Fruit fly (Drosophila melanogaster): Measurements from ENCODE around the gene rux.

rux gene

dm6 chrX:6030010-6030409, 7.6 kb downstream of the rux start (continued):
- no peak for TF ChIP-seq Jra (GFP tag; optimal IDR thresholded peaks at IDR 0.05)
- peak; percentile 60 for TF ChIP-seq rgr (GFP tag; optimal IDR thresholded peaks at IDR 0.05)
- TF ChIP-seq Hr78 (GFP tag; optimal IDR thresholded peaks at IDR 0.05): no peak

- TF ChIP-seq Sp1 (GFP tag; optimal IDR thresholded peaks at IDR 0.05) (no peak), GATAd (GFP tag; optimal IDR thresholded peaks at IDR 0.05) (no peak), CrebA (GFP tag; optimal IDR thresholded peaks at IDR 0.05; ENCODE audit: borderline replicate concordance) (no peak), Hr78 (GFP tag; optimal IDR thresholded peaks at IDR 0.05) (no peak), brk (GFP tag; optimal IDR thresholded peaks at IDR 0.05) (no peak), woc (GFP tag; optimal IDR thresholded peaks at IDR 0.05) (no peak), lola (GFP tag; optimal IDR thresholded peaks at IDR 0.05) (no peak), foxo (GFP tag; optimal IDR thresholded peaks at IDR 0.05) (no peak), usp (GFP tag; optimal IDR thresholded peaks at IDR 0.05) (no peak), CG32264 (GFP tag; optimal IDR thresholded peaks at IDR 0.05) (no peak), pan (optimal IDR thresholded peaks at IDR 0.05) (no peak), sv (GFP tag; optimal IDR thresholded peaks at IDR 0.05) (no peak)
Observed at dm6 chrX:6029015-6029414, 8.6 kb downstream of the rux start.

dm6 chrX:6027846-6028245, 9.8 kb downstream of the rux start:
- TF ChIP-seq dsf (GFP tag; optimal IDR thresholded peaks at IDR 0.05; ENCODE audit: borderline replicate concordance): no peak
- TF ChIP-seq ey (GFP tag; optimal IDR thresholded peaks at IDR 0.05): peak; percentile 5
- peak; percentile 10 for TF ChIP-seq h (GFP tag; optimal IDR thresholded peaks at IDR 0.05)
- peak; percentile 25 for TF ChIP-seq tai (GFP tag; optimal IDR thresholded peaks at IDR 0.05)
- TF ChIP-seq Hr83 (GFP tag; optimal IDR thresholded peaks at IDR 0.05; ENCODE audit: poor library complexity, severe bottlenecking): no peak
- TF ChIP-seq CG32264 (GFP tag; optimal IDR thresholded peaks at IDR 0.05): no peak
- no peak for TF ChIP-seq CG9705 (GFP tag; optimal IDR thresholded peaks at IDR 0.05)
- TF ChIP-seq Myc (optimal IDR thresholded peaks at IDR 0.05): no peak
- no peak for TF ChIP-seq usp (GFP tag; optimal IDR thresholded peaks at IDR 0.05)
- TF ChIP-seq Abd-B (GFP tag; optimal IDR thresholded peaks at IDR 0.05): no peak
- no peak for TF ChIP-seq N (GFP tag; optimal IDR thresholded peaks at IDR 0.05)
- TF ChIP-seq Dif (GFP tag; optimal IDR thresholded peaks at IDR 0.05; ENCODE audit: partially characterized antibody): no peak
- peak in 1 of 2 experiments; percentile 32 for TF ChIP-seq foxo (GFP tag; optimal IDR thresholded peaks at IDR 0.05)
- TF ChIP-seq Rel (GFP tag; optimal IDR thresholded peaks at IDR 0.05): no peak
- TF ChIP-seq Rel (tag; optimal IDR thresholded peaks at IDR 0.05): no peak
- TF ChIP-seq brk (GFP tag; optimal IDR thresholded peaks at IDR 0.05): no peak
- TF ChIP-seq sage (GFP tag; optimal IDR thresholded peaks at IDR 0.05): no peak
- peak; percentile 18 for TF ChIP-seq rgr (GFP tag; optimal IDR thresholded peaks at IDR 0.05)
- TF ChIP-seq HLH106 (tag; optimal IDR thresholded peaks at IDR 0.05): peak; percentile 56
- TF ChIP-seq OdsH (GFP tag; optimal IDR thresholded peaks at IDR 0.05): peak; percentile 3
- no peak for TF ChIP-seq Mio (GFP tag; optimal IDR thresholded peaks at IDR 0.05)
- no peak for TF ChIP-seq Jra (GFP tag; optimal IDR thresholded peaks at IDR 0.05)
- TF ChIP-seq Sp1 (GFP tag; optimal IDR thresholded peaks at IDR 0.05): no peak
- peak; percentile 36 for TF ChIP-seq fru (GFP tag; optimal IDR thresholded peaks at IDR 0.05)

- TF ChIP-seq lola (GFP tag; optimal IDR thresholded peaks at IDR 0.05) (no peak), Rel (GFP tag; optimal IDR thresholded peaks at IDR 0.05) (no peak), Rel (tag; optimal IDR thresholded peaks at IDR 0.05) (no peak), Abd-B (GFP tag; optimal IDR thresholded peaks at IDR 0.05) (no peak), fru (GFP tag; optimal IDR thresholded peaks at IDR 0.05) (peak; percentile 70), br (GFP tag; optimal IDR thresholded peaks at IDR 0.05) (peak; percentile 64), sv (GFP tag; optimal IDR thresholded peaks at IDR 0.05) (no peak), psq (GFP tag; optimal IDR thresholded peaks at IDR 0.05) (peak; percentile 54), tai (GFP tag; optimal IDR thresholded peaks at IDR 0.05) (no peak), Vsx2 (GFP tag; optimal IDR thresholded peaks at IDR 0.05; ENCODE audit: partially characterized antibody) (no peak), Mio (GFP tag; optimal IDR thresholded peaks at IDR 0.05) (no peak), CrebA (GFP tag; optimal IDR thresholded peaks at IDR 0.05; ENCODE audit: borderline replicate concordance) (no peak), Hr78 (GFP tag; optimal IDR thresholded peaks at IDR 0.05) (no peak), brk (GFP tag; optimal IDR thresholded peaks at IDR 0.05) (no peak), OdsH (GFP tag; optimal IDR thresholded peaks at IDR 0.05) (peak; percentile 65), dsf (GFP tag; optimal IDR thresholded peaks at IDR 0.05; ENCODE audit: borderline replicate concordance) (no peak), Dfd (GFP tag; optimal IDR thresholded peaks at IDR 0.05) (no peak), woc (GFP tag; optimal IDR thresholded peaks at IDR 0.05) (peak; percentile 44), Hr83 (GFP tag; optimal IDR thresholded peaks at IDR 0.05; ENCODE audit: poor library complexity, severe bottlenecking) (no peak), Jra (GFP tag; optimal IDR thresholded peaks at IDR 0.05) (peak; percentile 28), h (GFP tag; optimal IDR thresholded peaks at IDR 0.05) (peak; percentile 70), sage (GFP tag; optimal IDR thresholded peaks at IDR 0.05) (no peak), jim (GFP tag; optimal IDR thresholded peaks at IDR 0.05) (no peak), Sp1 (GFP tag; optimal IDR thresholded peaks at IDR 0.05) (peak; percentile 59), foxo (GFP tag; optimal IDR thresholded peaks at IDR 0.05) (peak in 1 of 2 experiments; percentile 67), N (GFP tag; optimal IDR thresholded peaks at IDR 0.05) (no peak), pan (optimal IDR thresholded peaks at IDR 0.05) (no peak), Hnf4 (GFP tag; optimal IDR thresholded peaks at IDR 0.05) (peak; percentile 68), usp (GFP tag; optimal IDR thresholded peaks at IDR 0.05) (no peak), HLH106 (tag; optimal IDR thresholded peaks at IDR 0.05) (peak; percentile 71), dl (GFP tag; optimal IDR thresholded peaks at IDR 0.05; ENCODE audit: insufficient read depth in 1 of 2, partially characterized antibody in 2 of 2) (no peak), Myc (optimal IDR thresholded peaks at IDR 0.05) (no peak), ey (GFP tag; optimal IDR thresholded peaks at IDR 0.05) (peak; percentile 48), Dif (GFP tag; optimal IDR thresholded peaks at IDR 0.05; ENCODE audit: partially characterized antibody) (no peak), CG32264 (GFP tag; optimal IDR thresholded peaks at IDR 0.05) (no peak), dmrt93B (GFP tag; optimal IDR thresholded peaks at IDR 0.05) (peak; percentile 50), GATAd (GFP tag; optimal IDR thresholded peaks at IDR 0.05) (no peak), rgr (GFP tag; optimal IDR thresholded peaks at IDR 0.05) (peak; percentile 61), CG9705 (GFP tag; optimal IDR thresholded peaks at IDR 0.05) (no peak)
Observed at dm6 chrX:6024638-6025037, 13.0 kb downstream of the rux start.

Measured in whole organism, wandering third instar larva.